Fruit fly (Drosophila melanogaster) Kc167 (cell line): Measurements from ENCODE around the gene sll.

Experiments
- h ChIP-seq: fragments of >200 bp; optimal IDR thresholded peaks from 3 replicates; lab custom pipeline; 2018; ENCODE audit warnings: missing external identifiers
- psq ChIP-seq: fragments of >200 bp; optimal IDR thresholded peaks from 2 replicates; lab custom pipeline; 2017; ENCODE audit warnings: missing external identifiers

DNA sequence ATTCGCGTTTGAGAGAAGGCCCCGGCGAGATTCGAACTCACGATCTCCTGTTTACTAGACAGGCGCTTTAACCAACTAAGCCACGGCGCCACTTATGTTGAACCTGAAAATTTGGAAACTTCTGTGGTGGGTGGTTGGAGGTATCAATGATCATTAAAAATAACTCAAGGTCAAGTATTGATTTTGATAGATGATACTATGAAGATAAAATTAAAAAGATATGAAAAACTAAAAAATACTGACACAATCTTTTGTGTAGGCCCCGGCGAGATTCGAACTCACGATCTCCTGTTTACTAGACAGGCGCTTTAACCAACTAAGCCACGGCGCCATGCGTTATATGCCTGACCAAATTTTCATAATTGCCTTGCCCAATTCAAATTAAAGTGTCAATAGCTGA lies 18.6 kb downstream of the sll start:
- TF ChIP-seq h (lab: Kevin White, UChicago), result no peak
- no peak for TF ChIP-seq psq
